Fruit fly (Drosophila melanogaster) whole organism, larva: Measurements from ENCODE around the gene UQCR-Q.

ENCODE experiments used
- noc ChIP-seq: fragments of 200-800 bp; sonication (Bioruptor generic); optimal IDR thresholded peaks from 3 replicates; lab custom pipeline; 2019; ENCODE audit warnings: missing biosample characterization, mild to moderate bottlenecking, missing genetic modification characterization, moderate library complexity

Gene UQCR-Q

dm6 chr3L:17457695-17458242 is 16.8 kb upstream of the UQCR-Q start:
- TF ChIP-seq noc (tag; lab: Kevin White, UChicago) = no peak

- TF ChIP-seq noc (tag; lab: Kevin White, UChicago) = no peak
These were observed 15.6 kb upstream of the UQCR-Q start for dm6 chr3L:17458856-17459518.

DNA sequence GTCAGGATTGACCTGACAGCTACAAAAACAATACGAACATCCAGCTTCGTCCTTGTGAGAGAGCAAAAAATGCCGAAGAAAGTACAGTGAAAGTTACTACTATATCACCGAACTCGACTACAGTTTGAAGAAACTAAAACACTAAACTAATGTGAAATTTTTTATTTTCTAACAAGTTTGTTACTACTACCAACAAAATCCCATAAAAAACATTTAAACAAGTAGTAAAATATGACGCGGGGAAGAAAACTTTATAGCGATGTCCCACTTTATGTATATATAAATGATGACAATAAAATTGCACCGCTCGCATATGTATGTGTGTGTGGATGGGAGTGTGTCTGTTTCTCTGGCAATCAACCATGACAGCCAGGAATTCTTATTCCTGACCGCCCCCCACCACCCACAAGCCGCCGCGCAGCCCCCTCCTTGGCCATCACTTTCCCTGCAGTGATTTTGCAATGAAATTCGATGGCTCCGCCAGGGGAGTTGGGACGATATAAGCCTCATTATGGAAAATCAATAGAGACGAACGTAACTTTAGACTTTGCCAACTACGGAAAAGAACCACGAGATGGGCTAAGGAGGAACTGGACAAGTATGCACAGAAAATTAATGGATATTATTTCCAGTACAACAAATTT is 13.1 kb upstream of the UQCR-Q start:
- no peak for TF ChIP-seq noc (tag; lab: Kevin White, UChicago)

- TF ChIP-seq noc (tag; lab: Kevin White, UChicago) = no peak
These were observed 12.1 kb upstream of the UQCR-Q start for dm6 chr3L:17462474-17462873.

DNA sequence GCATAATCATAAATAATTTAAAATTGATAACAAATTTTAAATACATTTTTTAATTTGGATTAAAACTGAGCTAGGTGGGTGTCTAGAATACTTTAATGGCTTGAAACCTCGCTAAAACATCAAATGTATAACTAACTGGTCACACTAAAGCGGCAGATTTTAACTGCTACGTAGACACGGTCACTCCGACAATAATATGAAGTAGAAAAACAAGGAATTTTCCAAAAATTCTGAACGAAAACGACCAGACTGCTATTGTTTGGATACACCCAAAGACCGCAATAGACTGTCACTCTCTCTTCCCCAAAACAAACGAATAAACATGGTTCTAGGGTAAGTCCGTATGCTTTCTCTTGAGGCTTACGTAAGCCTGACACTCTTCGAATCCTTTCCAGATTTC is 8.8 kb upstream of the UQCR-Q start, which contains the start of gene QIL1:
TSS of gene QIL1 (plus strand) at position 142 of the 400 bp plus-strand sequence.
- peak; percentile 23 for TF ChIP-seq noc (tag; lab: Kevin White, UChicago)

DNA sequence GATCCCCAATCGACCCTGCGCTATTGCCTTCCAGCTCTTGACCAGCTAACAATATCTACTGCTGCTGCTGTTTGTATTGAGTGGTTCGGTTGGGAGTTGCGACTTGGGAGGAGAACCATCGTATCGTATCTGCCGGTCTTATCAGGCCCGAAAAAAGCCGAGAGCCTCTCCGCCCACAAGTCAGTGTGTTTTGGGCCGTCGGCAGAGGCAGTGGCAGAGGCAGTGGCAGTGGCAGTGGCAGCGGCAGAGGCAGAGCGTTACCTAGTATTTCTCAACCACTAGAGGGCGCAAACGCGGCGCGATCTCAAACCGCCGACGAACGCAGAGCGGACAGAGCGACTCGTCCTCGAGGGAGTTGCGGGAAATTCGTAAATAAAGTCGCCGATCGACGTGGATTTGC is 4.5 kb upstream of the UQCR-Q start, which contains the start of gene SecCl:
TSS of gene SecCl (plus strand) at position 18 of the 400 bp plus-strand sequence.
- no peak for TF ChIP-seq noc (tag; lab: Kevin White, UChicago)

dm6 chr3L:17473889-17474288 is 672 bp upstream of the UQCR-Q start:
- TF ChIP-seq noc (tag; lab: Kevin White, UChicago) = no peak

dm6 chr3L:17475979-17476393 is 1.4 kb downstream of the UQCR-Q start, which contains the start of gene CG34250:
Gene CG34250, plus strand, starts transcription at chr3L:17476222.
- TF ChIP-seq noc (tag; lab: Kevin White, UChicago) = peak; percentile 59

DNA sequence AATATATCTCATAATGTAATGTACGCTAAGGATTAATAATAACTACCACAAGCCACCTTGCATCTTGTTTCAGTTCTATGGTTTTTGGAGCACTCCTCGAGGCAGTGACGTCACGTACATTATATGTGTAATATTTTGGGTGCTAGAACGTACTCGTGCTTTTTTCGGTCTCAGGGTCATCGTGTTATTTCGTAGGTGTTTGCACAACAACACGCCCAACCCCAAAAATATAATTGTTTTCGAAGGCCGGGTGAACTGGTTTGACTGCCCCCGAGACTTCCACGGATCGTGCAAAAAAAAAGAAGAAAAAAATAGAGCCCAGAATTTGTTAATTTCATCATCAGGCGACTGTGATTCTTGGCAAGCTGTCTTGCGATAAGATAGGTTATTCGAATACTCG is 1.9 kb downstream of the UQCR-Q start:
- no peak for TF ChIP-seq noc (tag; lab: Kevin White, UChicago)

- no peak for TF ChIP-seq noc (tag; lab: Kevin White, UChicago)
These were observed 4.3 kb downstream of the UQCR-Q start, which contains the start of the genes CG13733 and qjt for dm6 chr3L:17478826-17479225. Gene CG13733, minus strand, starts transcription at chr3L:17478926. Gene qjt, plus strand, starts transcription at chr3L:17479096.

DNA sequence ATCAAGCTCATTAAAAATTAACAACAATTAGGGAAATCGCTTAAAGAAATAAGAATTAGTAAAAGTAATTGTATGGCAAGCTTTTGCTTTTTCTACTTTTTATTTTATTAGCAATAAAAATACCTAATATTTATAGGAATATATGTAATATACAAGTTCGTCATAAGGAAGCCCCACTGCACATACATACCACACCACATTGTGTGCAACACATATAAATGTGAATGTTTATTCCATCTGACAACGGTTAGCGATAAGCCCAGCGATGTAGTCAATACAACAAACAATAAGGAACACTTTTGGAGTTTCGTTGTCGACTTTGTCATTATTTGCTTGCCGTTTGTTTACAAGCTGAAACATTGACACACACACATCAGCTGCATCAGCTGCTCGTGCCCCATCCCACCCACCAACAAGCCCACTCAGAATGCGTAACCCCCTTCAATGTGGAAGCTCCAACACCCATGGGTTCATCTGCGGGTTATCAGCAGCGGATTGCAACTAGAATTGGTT is 10.8 kb downstream of the UQCR-Q start:
- TF ChIP-seq noc (tag; lab: Kevin White, UChicago) = no peak

DNA sequence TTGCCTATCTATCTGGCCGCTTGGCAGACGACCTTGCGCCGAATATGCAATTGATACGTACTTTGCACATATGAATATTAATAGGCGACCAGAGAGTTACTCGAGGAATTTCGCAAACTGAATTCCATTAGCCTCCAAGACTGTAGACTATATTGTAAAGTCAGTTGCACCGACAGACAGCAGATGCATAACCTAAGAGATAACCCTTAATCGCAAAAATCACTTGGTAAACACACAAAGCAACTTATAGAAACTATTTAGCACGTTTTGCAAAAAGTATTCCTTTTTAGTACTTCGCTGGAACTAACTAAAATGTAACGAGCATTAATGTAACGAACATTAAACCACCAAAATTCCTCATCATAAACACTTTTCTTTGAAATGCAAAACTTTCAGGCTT is 11.6 kb downstream of the UQCR-Q start, which contains the start of gene CG6333:
TSS of gene CG6333 (minus strand) at position 101 of the 400 bp plus-strand sequence.
- TF ChIP-seq noc (tag; lab: Kevin White, UChicago) = no peak

DNA sequence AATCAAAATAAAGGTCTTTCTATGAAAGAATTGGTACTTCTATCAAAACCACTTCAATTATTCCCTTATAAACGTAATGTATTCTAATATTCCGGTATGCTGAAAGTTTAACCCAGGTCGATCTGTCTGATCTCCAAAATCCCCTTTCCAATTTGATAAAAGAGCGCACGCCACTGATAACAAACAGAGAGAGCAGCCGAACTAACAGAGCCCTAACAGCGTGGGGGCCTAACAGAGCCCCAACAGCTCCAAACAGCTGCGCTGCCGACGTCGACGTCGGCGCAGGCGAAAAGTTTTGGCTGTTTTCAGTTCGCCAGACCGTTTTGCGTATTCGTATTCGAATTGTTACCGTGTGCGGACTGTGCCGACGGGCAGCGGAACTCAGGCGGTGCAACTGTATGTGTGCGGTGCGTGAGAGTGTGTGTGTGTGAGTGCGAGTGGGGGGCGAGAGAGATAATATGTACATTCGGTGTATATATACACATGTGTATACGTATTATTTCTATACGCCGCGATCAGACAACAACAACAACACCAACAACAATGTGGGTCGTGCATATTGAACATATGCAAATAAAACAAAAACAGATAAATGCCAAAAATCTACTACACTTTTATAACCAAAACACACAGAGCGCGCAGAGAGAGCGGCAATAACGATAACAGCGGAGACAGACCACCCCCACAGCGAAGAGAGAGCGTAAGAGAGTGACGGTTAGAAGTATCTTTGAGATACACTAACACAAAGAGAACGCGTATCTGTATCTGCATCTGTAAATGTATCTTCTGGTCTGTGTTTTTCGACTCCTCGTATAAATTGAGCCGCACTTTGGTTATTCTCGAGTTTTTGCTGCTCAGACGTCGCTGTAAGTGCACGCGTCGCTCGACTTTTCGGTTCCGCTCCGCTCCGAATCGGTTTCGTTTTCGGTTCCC is 12.5 kb downstream of the UQCR-Q start, which contains the start of gene Oatp74D:
TSS of gene Oatp74D (plus strand) at position 325 of the 933 bp plus-strand sequence.
- peak; percentile 39 for TF ChIP-seq noc (tag; lab: Kevin White, UChicago)

- no peak for TF ChIP-seq noc (tag; lab: Kevin White, UChicago)
These were observed 14.2 kb downstream of the UQCR-Q start for dm6 chr3L:17488622-17489391.
